Fruit fly (Drosophila melanogaster): ENCODE data around the gene Osi10a.

Gene Osi10a

DNA sequence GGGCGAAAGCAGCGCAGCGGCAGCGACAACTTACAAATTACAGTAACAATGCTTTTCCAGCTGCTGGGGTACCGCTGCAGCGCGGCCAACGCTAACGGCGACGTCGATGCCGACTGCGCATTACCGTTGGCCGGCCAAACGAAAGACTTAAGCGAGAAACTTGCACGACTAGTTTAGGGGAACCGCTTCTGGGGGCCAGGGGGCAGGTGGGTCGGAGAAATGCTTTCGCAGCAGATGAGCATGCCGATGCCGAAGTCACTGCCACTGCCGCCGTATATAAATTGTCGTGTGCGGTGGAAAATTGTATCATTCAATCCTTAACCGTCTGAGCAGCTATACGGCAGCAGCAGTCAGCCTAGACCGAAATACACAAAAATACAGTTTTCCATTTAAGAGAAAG lies 15.1 kb upstream of the Osi10a start, which contains the start of gene Osi7:
Gene Osi7, plus strand, starts transcription at position 301 of the 400 bp plus-strand sequence.
- TF ChIP-seq h (GFP tag; optimal IDR thresholded peaks at IDR 0.05) = no peak
- TF ChIP-seq tai (GFP tag; optimal IDR thresholded peaks at IDR 0.05) = no peak
- TF ChIP-seq foxo (GFP tag; optimal IDR thresholded peaks at IDR 0.05) = no peak
- no peak for TF ChIP-seq Hnf4 (GFP tag; optimal IDR thresholded peaks at IDR 0.05)
- no peak for TF ChIP-seq fru (GFP tag; optimal IDR thresholded peaks at IDR 0.05)
- TF ChIP-seq Abd-B (GFP tag; optimal IDR thresholded peaks at IDR 0.05) = no peak
- no peak for TF ChIP-seq OdsH (GFP tag; optimal IDR thresholded peaks at IDR 0.05)
- TF ChIP-seq Mio (GFP tag; optimal IDR thresholded peaks at IDR 0.05) = no peak
- no peak for TF ChIP-seq lola (GFP tag; optimal IDR thresholded peaks at IDR 0.05)
- TF ChIP-seq Hr78 (GFP tag; optimal IDR thresholded peaks at IDR 0.05) = no peak
- TF ChIP-seq CG32264 (GFP tag; optimal IDR thresholded peaks at IDR 0.05) = no peak
- no peak for TF ChIP-seq woc (GFP tag; optimal IDR thresholded peaks at IDR 0.05)
- TF ChIP-seq CG9705 (GFP tag; optimal IDR thresholded peaks at IDR 0.05) = no peak
- TF ChIP-seq pan (optimal IDR thresholded peaks at IDR 0.05) = no peak
- TF ChIP-seq sage (GFP tag; optimal IDR thresholded peaks at IDR 0.05) = no peak
- TF ChIP-seq Jra (GFP tag; optimal IDR thresholded peaks at IDR 0.05) = no peak
- no peak for TF ChIP-seq Vsx2 (GFP tag; optimal IDR thresholded peaks at IDR 0.05; ENCODE audit: partially characterized antibody)
- TF ChIP-seq jim (GFP tag; optimal IDR thresholded peaks at IDR 0.05) = no peak

DNA sequence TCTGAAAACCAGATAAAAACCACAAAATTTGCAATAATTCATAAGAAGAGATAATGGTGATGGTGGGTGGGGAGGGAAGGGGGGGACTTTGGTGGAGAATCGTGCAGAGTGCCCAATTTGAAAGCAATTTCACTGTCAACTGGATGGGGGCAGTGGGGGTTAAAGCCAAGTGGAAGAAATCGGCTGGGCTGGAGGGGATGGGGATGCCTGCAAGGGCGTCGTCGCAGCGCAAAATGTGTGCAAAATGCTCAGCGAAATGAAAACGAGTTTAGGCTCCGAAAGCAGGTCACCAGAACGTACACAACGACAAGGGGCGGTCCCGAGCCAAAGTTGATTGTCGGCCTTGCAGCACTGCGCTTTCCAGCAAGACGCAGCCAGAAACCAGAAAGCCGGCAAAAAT lies 10.9 kb upstream of the Osi10a start:
- TF ChIP-seq jim (GFP tag; optimal IDR thresholded peaks at IDR 0.05) (no peak), Rel (GFP tag; optimal IDR thresholded peaks at IDR 0.05) (no peak), Rel (tag; optimal IDR thresholded peaks at IDR 0.05) (no peak), tai (GFP tag; optimal IDR thresholded peaks at IDR 0.05) (no peak), Mio (GFP tag; optimal IDR thresholded peaks at IDR 0.05) (no peak), Sp1 (GFP tag; optimal IDR thresholded peaks at IDR 0.05) (no peak), woc (GFP tag; optimal IDR thresholded peaks at IDR 0.05) (no peak), CG32264 (GFP tag; optimal IDR thresholded peaks at IDR 0.05) (no peak), CrebA (GFP tag; optimal IDR thresholded peaks at IDR 0.05; ENCODE audit: borderline replicate concordance) (no peak), GATAd (GFP tag; optimal IDR thresholded peaks at IDR 0.05) (no peak), brk (GFP tag; optimal IDR thresholded peaks at IDR 0.05) (no peak), h (GFP tag; optimal IDR thresholded peaks at IDR 0.05) (no peak), Dif (GFP tag; optimal IDR thresholded peaks at IDR 0.05; ENCODE audit: partially characterized antibody) (no peak)

DNA sequence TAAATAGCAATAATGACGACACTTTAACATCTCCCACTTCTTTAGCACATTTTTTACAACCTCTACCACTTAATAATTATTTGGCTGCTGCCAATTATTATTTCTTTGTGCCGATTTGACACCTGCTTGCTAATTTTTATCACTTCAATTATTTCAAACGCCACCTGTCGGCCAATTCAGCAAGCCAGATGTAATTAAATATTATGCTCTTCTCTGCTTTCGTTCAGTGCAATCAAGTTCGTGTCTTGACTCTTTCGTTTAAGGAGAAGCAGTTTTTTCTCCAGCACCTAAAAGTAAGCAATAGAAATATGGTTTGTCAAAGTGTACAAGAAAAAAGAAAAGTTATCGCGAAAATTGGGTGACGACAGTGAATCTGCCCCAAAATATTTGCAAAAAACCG lies 9.3 kb upstream of the Osi10a start:
- TF ChIP-seq Hnf4 (GFP tag; optimal IDR thresholded peaks at IDR 0.05) (no peak), dsf (GFP tag; optimal IDR thresholded peaks at IDR 0.05; ENCODE audit: borderline replicate concordance) (no peak), Myc (optimal IDR thresholded peaks at IDR 0.05) (peak; percentile 38), CG32264 (GFP tag; optimal IDR thresholded peaks at IDR 0.05) (no peak), rgr (GFP tag; optimal IDR thresholded peaks at IDR 0.05) (no peak), ey (GFP tag; optimal IDR thresholded peaks at IDR 0.05) (no peak), N (GFP tag; optimal IDR thresholded peaks at IDR 0.05) (no peak), Rel (GFP tag; optimal IDR thresholded peaks at IDR 0.05) (no peak), Rel (tag; optimal IDR thresholded peaks at IDR 0.05) (no peak)

DNA sequence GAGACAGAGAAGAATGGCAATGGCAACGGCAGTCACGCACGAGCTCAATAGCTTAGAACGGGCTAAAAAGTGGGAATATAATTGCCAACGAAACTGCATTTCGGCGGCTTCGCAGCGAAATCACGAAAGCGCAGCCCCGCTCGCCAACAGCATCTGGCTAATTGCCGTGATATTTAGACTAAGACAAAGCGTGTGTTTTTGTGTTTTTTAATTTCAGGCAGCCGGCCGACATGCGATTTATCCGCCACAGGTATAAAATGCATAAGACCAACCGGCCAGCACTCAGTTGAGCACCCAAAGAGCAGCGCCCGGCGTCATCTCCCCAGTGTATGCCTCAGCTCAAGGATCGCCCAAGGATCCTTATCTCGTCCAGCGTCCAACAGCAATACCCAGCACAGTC lies 8.9 kb upstream of the Osi10a start, which contains the start of gene Osi8:
Gene Osi8, plus strand, starts transcription at position 301 of the 400 bp plus-strand sequence.
- TF ChIP-seq CrebA (GFP tag; optimal IDR thresholded peaks at IDR 0.05; ENCODE audit: borderline replicate concordance) (no peak), Jra (GFP tag; optimal IDR thresholded peaks at IDR 0.05) (no peak), CG9705 (GFP tag; optimal IDR thresholded peaks at IDR 0.05) (no peak), GATAd (GFP tag; optimal IDR thresholded peaks at IDR 0.05) (no peak), HLH106 (tag; optimal IDR thresholded peaks at IDR 0.05) (no peak), N (GFP tag; optimal IDR thresholded peaks at IDR 0.05) (no peak), tai (GFP tag; optimal IDR thresholded peaks at IDR 0.05) (no peak), Hnf4 (GFP tag; optimal IDR thresholded peaks at IDR 0.05) (no peak)

DNA sequence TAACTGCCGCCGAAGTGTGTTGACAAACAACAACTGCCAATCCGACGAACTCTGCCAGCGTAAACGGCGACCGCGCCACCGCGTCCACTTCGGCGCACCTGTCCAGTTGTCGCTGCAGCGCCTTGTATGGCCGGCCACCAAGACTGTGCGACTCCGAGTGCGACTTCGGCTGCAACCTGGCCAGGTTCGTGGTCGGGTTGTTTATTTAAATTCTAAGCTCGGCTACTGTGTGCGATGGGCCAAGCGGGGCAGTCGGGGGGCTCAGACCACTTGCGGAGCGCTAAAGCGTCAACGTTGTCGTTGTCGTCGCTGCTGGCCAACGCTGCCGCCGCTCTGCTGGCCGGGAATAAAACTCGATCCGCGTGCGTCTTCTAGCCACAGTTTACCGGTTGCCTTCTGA lies 3.9 kb upstream of the Osi10a start, which contains the start of gene Osi9:
Gene Osi9, plus strand, starts transcription at position 375 of the 400 bp plus-strand sequence.
- no peak for TF ChIP-seq sage (GFP tag; optimal IDR thresholded peaks at IDR 0.05)
- TF ChIP-seq Vsx2 (GFP tag; optimal IDR thresholded peaks at IDR 0.05; ENCODE audit: partially characterized antibody) = no peak
- TF ChIP-seq foxo (GFP tag; optimal IDR thresholded peaks at IDR 0.05) = no peak
- no peak for TF ChIP-seq ey (GFP tag; optimal IDR thresholded peaks at IDR 0.05)
- TF ChIP-seq woc (GFP tag; optimal IDR thresholded peaks at IDR 0.05) = no peak
- TF ChIP-seq Mio (GFP tag; optimal IDR thresholded peaks at IDR 0.05) = no peak
- no peak for TF ChIP-seq dmrt93B (GFP tag; optimal IDR thresholded peaks at IDR 0.05)
- TF ChIP-seq N (GFP tag; optimal IDR thresholded peaks at IDR 0.05) = no peak
- TF ChIP-seq lola (GFP tag; optimal IDR thresholded peaks at IDR 0.05) = no peak
- TF ChIP-seq Hr83 (GFP tag; optimal IDR thresholded peaks at IDR 0.05; ENCODE audit: poor library complexity, severe bottlenecking) = no peak
- no peak for TF ChIP-seq brk (GFP tag; optimal IDR thresholded peaks at IDR 0.05)
- TF ChIP-seq CG32264 (GFP tag; optimal IDR thresholded peaks at IDR 0.05) = no peak
- TF ChIP-seq Hnf4 (GFP tag; optimal IDR thresholded peaks at IDR 0.05) = no peak
- no peak for TF ChIP-seq tai (GFP tag; optimal IDR thresholded peaks at IDR 0.05)

Data from whole organism, wandering third instar larva.